Worm (Caenorhabditis elegans) whole organism, early embryonic: ENCODE results near the gene clec-123.

Source experiments
- B0310.2 ChIP-seq: sonication (generic microtip); optimal IDR thresholded peaks from 2 replicates; lab custom pipeline; 2016; ENCODE audit warnings: mild to moderate bottlenecking, missing genetic modification characterization, missing compliant biosample characterization
- ama-1 ChIP-seq: fragments of 150-350 bp; optimal IDR thresholded peaks from 2 replicates; lab custom pipeline; 2014
- ceh-36 ChIP-seq: sonication (generic microtip); optimal IDR thresholded peaks from 2 replicates; lab custom pipeline; 2016; ENCODE audit warnings: missing genetic modification characterization, inconsistent platforms, missing compliant biosample characterization
- ets-7 ChIP-seq: sonication (generic microtip); optimal IDR thresholded peaks from 2 replicates; lab custom pipeline; 2016; ENCODE audit warnings: missing genotype, missing genetic modification characterization, missing compliant biosample characterization
- hmbx-1 ChIP-seq: sonication (generic microtip); optimal IDR thresholded peaks from 2 replicates; lab custom pipeline; 2016; ENCODE audit warnings: mild to moderate bottlenecking, missing genetic modification characterization, missing compliant biosample characterization
- hnd-1 ChIP-seq: sonication (generic microtip); optimal IDR thresholded peaks from 2 replicates; lab custom pipeline; 2016; ENCODE audit warnings: missing genetic modification characterization, missing compliant biosample characterization

DNA sequence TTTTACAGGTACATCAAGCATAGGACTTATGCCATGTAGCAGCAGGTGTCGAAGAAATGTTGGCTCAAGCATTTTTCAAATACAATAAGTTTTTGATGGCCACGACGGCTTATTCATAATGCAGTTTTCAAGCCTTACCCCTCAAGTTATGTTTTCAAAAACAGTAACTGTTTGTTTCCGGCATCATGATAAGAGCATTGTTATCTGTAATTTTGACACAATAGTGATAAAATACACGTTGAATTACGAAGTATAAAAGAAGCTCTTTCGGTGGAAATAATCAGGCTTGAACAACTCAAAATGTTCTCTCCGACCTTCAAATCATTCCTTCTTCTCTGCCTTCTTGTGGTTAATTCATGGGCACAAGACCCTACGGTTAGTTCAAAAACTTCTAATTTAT lies 12.0 kb upstream of the clec-123 start, which contains the start of gene clec-121:
- TF ChIP-seq B0310.2 (tag; lab: Kevin White, UChicago) (no peak), ama-1 (no peak), ceh-36 (tag; lab: Kevin White, UChicago) (no peak), hmbx-1 (tag; lab: Kevin White, UChicago) (no peak), hnd-1 (tag; lab: Kevin White, UChicago) (no peak), ets-7 (tag; lab: Kevin White, UChicago) (no peak)
